Fruit fly (Drosophila melanogaster): ENCODE data around the gene fh.

DNA sequence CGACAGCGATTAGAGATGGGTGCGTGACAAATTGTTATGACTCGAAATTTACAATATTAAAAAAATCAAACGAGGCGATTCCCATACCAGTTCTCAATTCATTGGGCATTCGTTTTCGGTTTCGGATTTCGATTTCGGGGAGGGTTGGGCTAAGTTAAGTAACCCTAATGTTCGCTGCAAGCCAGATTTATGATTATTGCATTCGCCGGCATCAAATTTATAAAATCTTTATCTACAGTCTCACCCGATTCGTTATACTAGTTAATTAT is 20.9 kb downstream of the fh start:
- TF ChIP-seq Myc (optimal IDR thresholded peaks at IDR 0.05) (no peak), Sin3A (optimal IDR thresholded peaks at IDR 0.05) (no peak), psq (optimal IDR thresholded peaks at IDR 0.05) (no peak), h (optimal IDR thresholded peaks at IDR 0.05) (no peak), insv (optimal IDR thresholded peaks at IDR 0.05) (no peak)
